Worm (Caenorhabditis elegans): ENCODE measurements around the gene W06A7.4.

The W06A7.4 gene

DNA sequence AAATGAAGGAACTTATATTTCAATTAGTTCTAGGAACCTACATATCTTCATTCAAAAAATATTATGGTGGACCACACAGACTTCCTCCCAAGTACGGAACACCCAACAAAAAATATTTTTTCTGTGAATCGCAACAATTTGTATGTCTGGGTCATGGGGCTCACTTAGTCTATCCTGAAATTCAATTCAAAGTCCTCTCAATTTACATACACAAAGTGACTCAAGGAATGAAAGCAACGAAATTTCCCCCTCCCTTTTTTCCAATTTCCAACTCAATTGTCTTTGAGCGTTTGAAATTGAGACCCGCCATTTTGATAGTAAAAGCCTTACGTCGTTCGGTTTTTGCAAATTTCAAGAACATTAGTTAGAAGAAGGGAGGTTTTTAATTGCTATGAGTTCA lies 35.2 kb downstream of the W06A7.4 start:
- TF ChIP-seq pha-4 (tag; optimal IDR thresholded peaks at IDR 0.05) (no peak), fkh-10 (GFP tag; optimal IDR thresholded peaks at IDR 0.05) (peak; percentile 76)

- no peak for TF ChIP-seq hmg-11 (tag; optimal IDR thresholded peaks at IDR 0.05)
- no peak for TF ChIP-seq ceh-28 (tag; optimal IDR thresholded peaks at IDR 0.05)
- no peak for TF ChIP-seq mml-1 (tag; optimal IDR thresholded peaks at IDR 0.05)
- no peak for TF ChIP-seq lin-15B (tag; optimal IDR thresholded peaks at IDR 0.05)
- no peak for TF ChIP-seq eor-1 (tag; optimal IDR thresholded peaks at IDR 0.05)
- no peak for TF ChIP-seq ztf-11 (tag; optimal IDR thresholded peaks at IDR 0.05)
- no peak for TF ChIP-seq R02D3.7 (tag; optimal IDR thresholded peaks at IDR 0.05)
- no peak for TF ChIP-seq elt-1 (tag; optimal IDR thresholded peaks at IDR 0.05)
- no peak for TF ChIP-seq pha-4 (tag; optimal IDR thresholded peaks at IDR 0.05)
- TF ChIP-seq nhr-77 (tag; optimal IDR thresholded peaks at IDR 0.05): no peak
- TF ChIP-seq ceh-82 (tag; optimal IDR thresholded peaks at IDR 0.05): no peak
Measured at ce11 chrV:14868181-14868580, 44.0 kb downstream of the W06A7.4 start, which contains the start of gene gcy-14. TSS of gene gcy-14 (minus strand) at chrV:14868281.

DNA sequence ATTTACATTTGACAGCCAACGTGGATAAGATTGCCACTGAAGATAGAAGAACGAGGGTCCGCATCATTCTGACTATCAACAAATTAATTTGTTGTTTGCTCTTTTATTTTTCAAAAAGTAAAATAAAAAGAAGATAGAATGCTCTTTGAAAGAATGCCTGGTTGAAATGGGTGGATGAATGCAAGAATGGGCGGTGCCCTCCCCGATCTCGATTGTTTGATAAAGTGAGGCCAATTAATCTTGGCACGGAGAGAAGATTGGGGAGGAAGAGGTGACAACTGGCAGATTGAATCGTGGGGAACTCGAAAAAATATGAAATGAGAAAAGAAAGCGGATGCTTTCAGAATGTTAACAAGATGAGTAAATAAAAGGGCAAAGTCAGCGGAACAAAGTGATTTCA lies 47.1 kb downstream of the W06A7.4 start, which contains the start of gene ZC412.3:
TSS of gene ZC412.3 (minus strand) at position 183 of the 400 bp plus-strand sequence.
- TF ChIP-seq lin-39 (tag; optimal IDR thresholded peaks at IDR 0.05): peak; percentile 55
- no peak for TF ChIP-seq pqm-1 (tag; optimal IDR thresholded peaks at IDR 0.05)

DNA sequence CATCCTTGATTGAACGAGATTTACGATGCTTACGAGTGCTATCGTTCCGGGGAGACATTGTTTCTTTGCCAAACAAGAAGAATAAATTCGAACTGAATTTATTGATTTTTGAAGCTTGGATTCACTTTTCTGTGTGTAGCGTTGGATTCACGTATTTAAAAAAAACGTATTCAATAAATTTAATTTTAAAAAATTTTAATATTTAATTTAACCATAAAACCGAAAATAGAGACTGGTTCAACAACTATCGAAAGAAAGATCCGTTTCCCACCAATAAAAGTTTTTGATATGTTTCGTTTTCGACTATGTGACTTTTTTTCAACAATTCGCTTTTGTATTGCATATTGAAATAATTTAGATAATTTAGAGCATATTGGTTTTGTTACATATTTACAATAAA lies 51.1 kb downstream of the W06A7.4 start, which contains the start of gene ZC412.5:
TSS of gene ZC412.5 (minus strand) at position 101 of the 400 bp plus-strand sequence.
- no peak for TF ChIP-seq zag-1 (tag; optimal IDR thresholded peaks at IDR 0.05)
- no peak for TF ChIP-seq fos-1 (tag; optimal IDR thresholded peaks at IDR 0.05)
- no peak for TF ChIP-seq lin-15B (tag; optimal IDR thresholded peaks at IDR 0.05)
- TF ChIP-seq egl-27 (tag; optimal IDR thresholded peaks at IDR 0.05): no peak
- no peak for TF ChIP-seq nhr-25 (tag; optimal IDR thresholded peaks at IDR 0.05)
- no peak for TF ChIP-seq unc-62 (GFP tag; optimal IDR thresholded peaks at IDR 0.05)
- no peak for TF ChIP-seq unc-39 (tag; optimal IDR thresholded peaks at IDR 0.05)
- TF ChIP-seq tbx-2 (tag; optimal IDR thresholded peaks at IDR 0.05): no peak
- TF ChIP-seq ZK546.5 (tag; optimal IDR thresholded peaks at IDR 0.05): no peak
- TF ChIP-seq pha-4 (tag; optimal IDR thresholded peaks at IDR 0.05): no peak
- TF ChIP-seq nhr-43 (tag; optimal IDR thresholded peaks at IDR 0.05; ENCODE audit: poor library complexity, severe bottlenecking): no peak
- no peak for TF ChIP-seq skn-1 (tag; optimal IDR thresholded peaks at IDR 0.05)
- no peak for TF ChIP-seq pqm-1 (tag; optimal IDR thresholded peaks at IDR 0.05)
- TF ChIP-seq nhr-76 (tag; optimal IDR thresholded peaks at IDR 0.05): no peak
- no peak for TF ChIP-seq ceh-9 (tag; optimal IDR thresholded peaks at IDR 0.05)
- TF ChIP-seq eor-1 (tag; optimal IDR thresholded peaks at IDR 0.05): no peak
- TF ChIP-seq hmg-11 (tag; optimal IDR thresholded peaks at IDR 0.05): no peak
- no peak for TF ChIP-seq egl-5 (tag; optimal IDR thresholded peaks at IDR 0.05)

DNA sequence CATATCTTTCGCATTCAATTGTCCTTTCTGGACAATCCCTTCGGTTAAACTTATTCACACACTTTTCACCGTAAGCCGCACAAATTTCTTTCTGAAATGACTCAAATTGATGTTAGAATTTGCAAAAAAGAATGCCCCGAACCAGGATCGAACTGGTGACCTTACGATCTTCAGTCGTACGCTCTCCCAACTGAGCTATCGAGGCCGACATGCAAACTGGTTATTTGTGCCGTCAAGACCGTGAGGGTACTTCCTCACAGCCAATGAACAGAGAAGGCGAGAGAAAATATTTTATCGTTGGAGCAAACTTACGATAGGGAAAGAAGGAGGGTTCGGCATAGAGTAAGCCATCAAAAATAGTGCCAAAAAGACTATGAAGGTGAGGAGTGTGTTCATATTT lies 52.0 kb downstream of the W06A7.4 start:
- TF ChIP-seq ztf-4 (tag; optimal IDR thresholded peaks at IDR 0.05) (no peak), nfya-1 (tag; optimal IDR thresholded peaks at IDR 0.05; ENCODE audit: insufficient read depth) (peak; percentile 31), nhr-28 (tag; optimal IDR thresholded peaks at IDR 0.05) (no peak), elt-2 (tag; optimal IDR thresholded peaks at IDR 0.05) (peak; percentile 0), mml-1 (tag; optimal IDR thresholded peaks at IDR 0.05) (no peak), ceh-82 (tag; optimal IDR thresholded peaks at IDR 0.05) (no peak), elt-3 (tag; optimal IDR thresholded peaks at IDR 0.05) (peak in 1 of 3 experiments; percentile 3), lin-15B (tag; optimal IDR thresholded peaks at IDR 0.05) (peak; percentile 17), nhr-25 (tag; optimal IDR thresholded peaks at IDR 0.05) (no peak), nhr-23 (tag; optimal IDR thresholded peaks at IDR 0.05) (peak; percentile 3), tbx-2 (tag; optimal IDR thresholded peaks at IDR 0.05) (peak; percentile 16), nhr-11 (tag; optimal IDR thresholded peaks at IDR 0.05) (no peak), ceh-28 (tag; optimal IDR thresholded peaks at IDR 0.05) (no peak), snpc-4 (tag; optimal IDR thresholded peaks at IDR 0.05) (peak; percentile 98), nhr-12 (tag; optimal IDR thresholded peaks at IDR 0.05) (no peak), unc-39 (tag; optimal IDR thresholded peaks at IDR 0.05) (no peak)

All from whole organism, L3 larva.